Worm (Caenorhabditis elegans) whole organism, early embryonic: ENCODE measurements around the gene ppfr-4.
A peak's percentile ranks its signal among the peaks of the same experiment; 100 is the strongest.

Source experiments
- B0310.2 ChIP-seq: sonication (generic microtip); optimal IDR thresholded peaks from 2 replicates; lab custom pipeline; 2016; ENCODE audit warnings: mild to moderate bottlenecking, missing genetic modification characterization, missing compliant biosample characterization
- F13C5.2 ChIP-seq: sonication (generic microtip); optimal IDR thresholded peaks from 2 replicates; lab custom pipeline; 2017; ENCODE audit warnings: mild to moderate bottlenecking, missing genetic modification characterization, inconsistent platforms, missing compliant biosample characterization
- aly-1 ChIP-seq: sonication (generic microtip); optimal IDR thresholded peaks from 2 replicates; lab custom pipeline; 2016; ENCODE audit warnings: missing genetic modification characterization, missing compliant biosample characterization
- ama-1 ChIP-seq: fragments of 150-350 bp; optimal IDR thresholded peaks from 2 replicates; lab custom pipeline; 2014
- ceh-13 ChIP-seq: fragments of 200-800 bp; sonication (Bioruptor generic); optimal IDR thresholded peaks from 2 replicates; lab custom pipeline; 2018; ENCODE audit warnings: mild to moderate bottlenecking, missing genetic modification characterization, missing compliant biosample characterization
- ceh-36 ChIP-seq: sonication (generic microtip); optimal IDR thresholded peaks from 2 replicates; lab custom pipeline; 2016; ENCODE audit warnings: missing genetic modification characterization, inconsistent platforms, missing compliant biosample characterization
- ets-7 ChIP-seq: sonication (generic microtip); optimal IDR thresholded peaks from 2 replicates; lab custom pipeline; 2016; ENCODE audit warnings: missing genotype, missing genetic modification characterization, missing compliant biosample characterization
- flt-1 ChIP-seq: fragments of 200-800 bp; sonication (Bioruptor generic); IDR thresholded peaks from 2 replicates; pipeline ENCODE4 v1.3.6; 2022; ENCODE audit warnings: missing genetic modification characterization, missing compliant biosample characterization
- hmbx-1 ChIP-seq: sonication (generic microtip); optimal IDR thresholded peaks from 2 replicates; lab custom pipeline; 2016; ENCODE audit warnings: mild to moderate bottlenecking, missing genetic modification characterization, missing compliant biosample characterization
- hmg-4 ChIP-seq: fragments of 200-800 bp; sonication (Bioruptor generic); optimal IDR thresholded peaks from 2 replicates; lab custom pipeline; 2018; ENCODE audit warnings: mild to moderate bottlenecking, missing genetic modification characterization, missing compliant biosample characterization
- hnd-1 ChIP-seq: sonication (generic microtip); optimal IDR thresholded peaks from 2 replicates; lab custom pipeline; 2016; ENCODE audit warnings: missing genetic modification characterization, missing compliant biosample characterization
- pes-1 ChIP-seq: fragments of 200-800 bp; sonication (Bioruptor generic); IDR thresholded peaks from 2 replicates; pipeline ENCODE4 v1.3.6; 2022; ENCODE audit warnings: missing genetic modification reagents, missing genetic modification characterization, missing compliant biosample characterization
- scrt-1 ChIP-seq: fragments of 200-800 bp; sonication (Bioruptor generic); IDR thresholded peaks from 2 replicates; pipeline ENCODE4 v1.3.6; 2022; ENCODE audit warnings: missing genetic modification characterization, missing compliant biosample characterization
- sea-1 ChIP-seq: fragments of 200-800 bp; sonication (Bioruptor generic); conservative IDR thresholded peaks from 2 replicates; pipeline ENCODE4 v1.3.6; 2022; ENCODE audit warnings: missing genetic modification characterization, missing compliant biosample characterization
- tbx-11 ChIP-seq: fragments of 200-800 bp; sonication (Bioruptor generic); IDR thresholded peaks from 2 replicates; pipeline ENCODE4 v1.3.6; 2022; ENCODE audit warnings: missing genetic modification characterization, missing compliant biosample characterization
- tbx-37 ChIP-seq: fragments of 200-800 bp; sonication (Bioruptor generic); conservative IDR thresholded peaks from 2 replicates; pipeline ENCODE4 v1.3.6; 2022; ENCODE audit warnings: missing genetic modification reagents, missing genetic modification characterization, missing compliant biosample characterization
- tra-4 ChIP-seq: sonication (generic microtip); optimal IDR thresholded peaks from 2 replicates; lab custom pipeline; 2017; ENCODE audit warnings: missing genetic modification characterization, missing compliant biosample characterization

Gene ppfr-4

DNA sequence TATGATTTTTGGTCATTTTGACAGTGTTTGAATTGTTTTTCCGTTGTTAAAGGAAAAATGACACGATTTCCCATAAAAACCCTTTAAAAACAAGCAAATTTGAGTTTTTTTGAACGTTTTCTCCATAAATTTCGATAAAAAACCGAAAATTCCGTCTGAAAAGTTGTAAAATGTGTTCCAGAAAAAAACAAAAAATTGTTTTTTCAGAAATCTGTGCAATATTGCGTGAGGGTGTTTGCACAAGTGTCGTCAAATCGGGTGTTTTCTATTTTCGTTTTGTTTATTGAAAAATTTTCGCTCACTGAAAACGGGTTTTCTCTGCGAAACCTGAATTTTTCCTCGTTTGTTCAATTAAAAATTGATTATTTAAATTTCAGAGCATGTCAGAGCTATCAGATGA is at the start of gene ppfr-4:
Gene ppfr-4, plus strand, starts transcription at position 378 of the 400 bp plus-strand sequence.
- TF ChIP-seq F13C5.2 (tag; lab: Kevin White, UChicago) (no peak), ets-7 (tag; lab: Kevin White, UChicago) (no peak), hmbx-1 (tag; lab: Kevin White, UChicago) (no peak), flt-1 (GFP tag; lab: Robert Waterston, UW) (no peak), hmg-4 (no peak), tbx-11 (GFP tag; lab: Robert Waterston, UW) (no peak), pes-1 (no peak)

DNA sequence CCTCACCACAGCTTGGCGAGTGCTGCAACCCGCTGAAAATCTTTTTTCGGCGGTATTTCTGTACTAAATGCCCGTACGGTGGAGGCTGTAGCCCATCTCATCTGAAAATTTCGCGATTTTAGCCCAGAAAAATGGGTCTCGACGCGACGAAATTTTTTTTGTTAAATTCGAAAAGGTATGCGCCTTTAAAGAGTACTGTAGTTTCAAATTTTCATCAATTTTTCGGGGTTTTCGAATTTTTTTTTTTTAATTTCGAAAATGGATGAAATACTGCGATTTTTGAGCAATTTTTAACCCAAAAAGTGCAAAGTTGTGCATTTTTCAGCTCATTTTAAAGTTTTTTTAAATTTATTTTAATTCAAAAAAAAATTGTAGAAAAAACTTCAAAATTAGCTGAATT is 48.3 kb upstream of the ppfr-4 start, which contains the start of gene Y54F10AR.2:
Gene Y54F10AR.2, minus strand, starts transcription at position 101 of the 400 bp plus-strand sequence.
- TF ChIP-seq hnd-1, result no peak
- no peak for TF ChIP-seq hmbx-1 (tag; lab: Kevin White, UChicago)
- no peak for TF ChIP-seq hmg-4
- no peak for TF ChIP-seq tra-4 (tag; lab: Kevin White, UChicago)
- no peak for TF ChIP-seq tbx-37 (GFP tag; lab: Robert Waterston, UW)
- no peak for TF ChIP-seq pes-1
- no peak for TF ChIP-seq ceh-36 (tag; lab: Kevin White, UChicago)
- TF ChIP-seq aly-1, result no peak
- TF ChIP-seq B0310.2 (tag; lab: Kevin White, UChicago), result no peak
- TF ChIP-seq tbx-11 (GFP tag; lab: Robert Waterston, UW), result no peak
- TF ChIP-seq ama-1 (lab: Kevin White, UChicago), result no peak
- TF ChIP-seq ceh-13, result no peak
- TF ChIP-seq sea-1 (GFP tag; lab: Robert Waterston, UW), result no peak
- TF ChIP-seq flt-1 (GFP tag; lab: Robert Waterston, UW), result no peak
- TF ChIP-seq F13C5.2 (tag; lab: Kevin White, UChicago), result no peak
- TF ChIP-seq ets-7 (tag; lab: Kevin White, UChicago), result no peak
- TF ChIP-seq scrt-1 (GFP tag; lab: Robert Waterston, UW), result no peak

DNA sequence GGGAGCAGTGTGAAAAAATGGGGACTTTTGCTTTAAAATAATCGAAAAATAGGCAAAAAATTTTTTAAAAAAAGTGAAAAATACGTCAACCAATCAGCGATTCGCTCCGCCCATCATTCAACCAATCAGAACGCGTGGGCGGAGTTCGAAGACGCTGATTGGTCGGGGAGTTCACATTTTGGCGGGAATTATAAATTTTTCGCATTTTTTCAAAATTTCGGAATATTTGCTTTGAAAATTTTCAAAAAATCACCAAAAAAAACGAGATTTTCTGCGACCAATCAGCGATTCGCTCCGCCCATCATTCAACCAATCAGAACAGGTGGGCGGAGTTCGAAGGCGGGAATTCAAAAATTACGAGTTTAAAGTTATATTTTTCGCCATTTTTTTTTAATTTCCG is 47.3 kb upstream of the ppfr-4 start:
- TF ChIP-seq ama-1 (lab: Kevin White, UChicago), result no peak
- no peak for TF ChIP-seq flt-1 (GFP tag; lab: Robert Waterston, UW)
- TF ChIP-seq F13C5.2 (tag; lab: Kevin White, UChicago), result no peak
- no peak for TF ChIP-seq B0310.2 (tag; lab: Kevin White, UChicago)
- no peak for TF ChIP-seq hmg-4
- no peak for TF ChIP-seq tra-4 (tag; lab: Kevin White, UChicago)
- no peak for TF ChIP-seq aly-1
- TF ChIP-seq ceh-36 (tag; lab: Kevin White, UChicago), result no peak
- TF ChIP-seq tbx-37 (GFP tag; lab: Robert Waterston, UW), result no peak

DNA sequence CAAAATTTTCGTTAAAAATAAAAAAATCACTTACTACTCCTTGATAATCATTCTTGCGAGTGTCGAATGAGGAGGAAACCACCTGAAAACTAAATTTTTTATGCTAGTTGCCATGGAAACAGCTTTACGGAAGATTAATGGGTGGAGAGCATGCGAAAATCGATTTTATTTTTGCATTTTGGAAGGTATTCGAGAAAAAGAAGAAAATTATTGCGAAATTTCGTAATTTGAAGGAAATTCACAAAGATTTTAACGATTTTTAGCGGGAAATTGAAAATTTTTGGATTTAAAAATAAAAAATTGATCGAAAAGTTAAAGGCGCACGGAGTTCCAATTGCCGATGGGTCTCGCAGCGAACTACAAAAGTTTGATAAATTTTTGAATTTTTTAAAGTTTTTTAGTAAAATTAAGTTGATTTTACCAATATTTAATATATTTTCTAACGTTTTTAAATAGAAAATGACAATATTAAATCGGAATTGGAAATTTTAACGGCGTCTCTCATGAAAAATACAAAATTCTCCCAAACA is 44.0 kb upstream of the ppfr-4 start, which contains the start of gene Y54F10AR.1:
Gene Y54F10AR.1, minus strand, starts transcription at position 51 of the 530 bp plus-strand sequence.
- TF ChIP-seq tra-4 (tag; lab: Kevin White, UChicago), result no peak
- no peak for TF ChIP-seq aly-1
- TF ChIP-seq sea-1 (GFP tag; lab: Robert Waterston, UW), result no peak
- TF ChIP-seq F13C5.2 (tag; lab: Kevin White, UChicago), result no peak
- TF ChIP-seq scrt-1 (GFP tag; lab: Robert Waterston, UW), result no peak
- no peak for TF ChIP-seq pes-1
- no peak for TF ChIP-seq ets-7 (tag; lab: Kevin White, UChicago)
- no peak for TF ChIP-seq tbx-11 (GFP tag; lab: Robert Waterston, UW)
- TF ChIP-seq tbx-37 (GFP tag; lab: Robert Waterston, UW), result no peak
- no peak for TF ChIP-seq hmbx-1 (tag; lab: Kevin White, UChicago)
- TF ChIP-seq ceh-36 (tag; lab: Kevin White, UChicago), result no peak
- no peak for TF ChIP-seq B0310.2 (tag; lab: Kevin White, UChicago)
- TF ChIP-seq ceh-13, result no peak
- TF ChIP-seq flt-1 (GFP tag; lab: Robert Waterston, UW), result no peak
- TF ChIP-seq hmg-4, result no peak
- no peak for TF ChIP-seq hnd-1

DNA sequence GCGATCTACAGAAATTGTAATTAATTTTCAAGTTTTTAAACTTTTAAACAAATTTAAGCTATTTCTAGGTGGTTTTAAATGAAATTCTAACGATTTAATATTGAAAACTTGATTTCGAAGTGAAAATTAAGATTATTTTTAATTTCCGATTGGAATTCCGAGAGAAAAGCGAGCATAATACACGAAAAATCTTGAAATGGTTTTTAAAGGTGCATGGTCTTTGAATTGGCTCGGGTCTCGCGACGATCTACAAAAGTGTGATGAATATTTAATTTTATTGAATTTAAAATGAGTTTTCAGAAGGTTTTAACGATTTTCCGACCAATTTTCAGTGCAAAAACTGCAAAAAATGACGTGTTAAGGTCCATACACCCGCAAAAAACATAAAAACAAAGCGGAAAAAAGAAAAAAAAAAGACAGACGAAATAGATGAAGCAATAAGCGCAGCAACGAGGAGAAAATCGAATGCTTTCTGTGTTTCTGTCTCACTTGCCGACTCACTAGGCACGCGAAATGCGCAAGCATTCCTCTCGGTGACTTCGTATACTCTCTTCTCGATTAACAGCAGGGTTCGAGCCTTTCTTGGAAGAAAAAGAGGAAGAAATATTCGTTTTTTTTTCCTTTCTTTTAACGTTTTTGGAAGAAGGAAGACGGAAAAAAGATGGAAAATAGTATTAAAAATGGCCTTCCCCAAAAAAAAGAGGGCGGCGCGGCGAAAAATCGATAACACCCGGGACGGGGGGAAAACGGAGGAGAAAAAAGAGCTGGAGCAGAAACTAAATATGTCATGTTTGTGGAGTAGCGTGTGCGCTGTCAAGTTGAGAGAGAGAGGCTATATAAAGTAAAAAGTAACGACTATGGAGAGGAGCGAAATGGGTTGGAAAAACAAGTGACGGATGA is 43.1 kb upstream of the ppfr-4 start:
- TF ChIP-seq hmg-4, result peak; percentile 28
- TF ChIP-seq B0310.2 (tag; lab: Kevin White, UChicago), result no peak
- peak; percentile 55 for TF ChIP-seq F13C5.2 (tag; lab: Kevin White, UChicago)
- TF ChIP-seq pes-1, result 0 out of 2 replicates have a peak, but pooled peaks have one; percentile 47
- TF ChIP-seq tbx-37 (GFP tag; lab: Robert Waterston, UW), result no peak

DNA sequence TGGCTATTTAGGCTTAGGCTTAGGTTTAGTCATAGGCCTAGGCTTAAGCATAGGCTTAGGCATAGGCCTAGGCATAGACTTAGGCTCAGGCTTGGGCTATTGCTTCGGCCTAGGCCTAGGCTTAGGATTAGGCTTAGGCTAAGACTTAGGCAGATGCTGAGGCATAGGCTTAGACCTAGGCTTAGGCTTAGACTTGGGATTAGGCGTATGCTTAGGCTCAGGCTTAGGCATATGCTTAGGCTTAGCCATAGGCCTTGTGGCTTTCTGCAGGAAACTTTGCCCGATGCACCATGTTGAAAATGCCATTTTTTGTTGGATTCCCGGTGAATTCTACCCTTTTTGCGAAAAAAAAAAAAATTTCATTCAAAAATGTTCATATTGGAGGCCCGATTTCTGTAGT is 41.8 kb upstream of the ppfr-4 start:
- TF ChIP-seq ceh-36 (tag; lab: Kevin White, UChicago), result peak; percentile 83
- no peak for TF ChIP-seq hnd-1
- no peak for TF ChIP-seq hmbx-1 (tag; lab: Kevin White, UChicago)

DNA sequence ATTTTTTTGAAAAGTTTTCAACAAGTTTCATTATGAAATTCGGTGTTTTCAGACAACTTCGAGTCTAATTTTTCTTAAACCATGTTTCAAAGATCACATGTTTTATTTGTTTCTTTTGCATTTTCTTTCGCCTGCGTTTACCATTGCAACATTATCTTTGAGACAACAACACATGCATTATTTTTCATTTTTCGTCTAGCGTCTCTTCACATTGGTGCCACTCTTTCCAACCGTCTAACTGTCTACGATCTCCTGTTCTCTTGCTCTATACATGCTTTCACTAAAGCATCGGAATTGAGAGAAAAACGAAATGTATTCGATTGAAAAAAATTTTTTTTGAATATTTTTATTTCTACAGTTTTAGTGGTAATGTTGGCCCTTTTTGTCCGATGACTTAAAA is 41.2 kb upstream of the ppfr-4 start:
- TF ChIP-seq hmg-4 (no peak), tra-4 (tag; lab: Kevin White, UChicago) (no peak), aly-1 (no peak), scrt-1 (GFP tag; lab: Robert Waterston, UW) (no peak), ama-1 (lab: Kevin White, UChicago) (no peak), tbx-37 (GFP tag; lab: Robert Waterston, UW) (no peak)
